Fruit fly (Drosophila melanogaster): ENCODE measurements around the gene mRpS22.

DNA sequence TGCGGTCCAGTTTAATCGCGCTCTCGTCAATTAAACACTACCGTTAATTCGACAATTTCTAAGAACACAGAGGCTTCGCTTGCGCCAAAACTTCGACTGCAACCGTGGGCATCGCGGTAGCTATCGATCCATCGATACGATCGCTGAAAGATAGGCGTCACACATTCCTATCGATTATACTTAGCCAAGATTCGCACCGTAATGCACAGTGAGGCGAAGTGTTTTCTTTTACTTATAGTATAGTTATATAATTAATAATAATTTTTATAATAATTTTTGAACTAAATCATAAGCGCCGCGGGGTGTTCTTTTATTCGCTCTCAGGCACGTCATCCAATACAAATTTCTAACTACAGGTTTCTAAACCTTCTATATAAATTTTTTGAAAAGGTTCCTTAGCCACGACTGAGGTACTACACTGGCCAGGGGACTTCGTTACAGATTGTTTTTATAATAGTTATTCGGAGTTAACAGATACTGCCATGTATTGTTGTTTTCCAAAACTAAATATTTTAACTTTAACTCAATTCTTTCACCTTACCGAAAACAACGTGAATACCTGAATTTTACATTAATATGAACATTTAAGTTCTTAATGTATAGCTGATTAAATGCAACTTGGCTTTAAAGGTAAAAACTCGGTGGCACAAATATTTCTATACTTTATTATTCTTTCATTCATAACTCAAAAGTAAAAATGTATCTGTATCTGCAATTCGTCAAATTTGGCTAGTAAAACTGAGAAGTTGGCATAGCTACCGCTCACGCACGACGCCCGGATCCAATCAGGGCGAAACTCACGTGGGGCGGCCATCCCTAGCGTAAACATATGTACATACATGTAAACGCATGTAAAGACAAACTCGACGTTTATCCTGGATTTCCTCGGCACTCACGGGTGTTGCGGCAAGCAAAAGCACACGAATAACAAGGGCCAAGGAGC is 21.3 kb downstream of the mRpS22 start, which contains the start of the genes NSD and BOD1:
- TF ChIP-seq CG31388 (GFP tag; optimal IDR thresholded peaks at IDR 0.05) (no peak), CG30020 (tag; optimal IDR thresholded peaks at IDR 0.05) (peak; percentile 27), Fer2 (tag; optimal IDR thresholded peaks at IDR 0.05) (peak; percentile 27)

All from whole organism, embryonic.